Fruit fly (Drosophila melanogaster): ENCODE data around the gene Alms1a.

Alms1a gene

dm6 chrX:4660642-4661252 is 24.9 kb upstream of the Alms1a start:
- no peak for TF ChIP-seq Dll (optimal IDR thresholded peaks at IDR 0.05)
- no peak for TF ChIP-seq EcR (GFP tag; optimal IDR thresholded peaks at IDR 0.05)
- no peak for TF ChIP-seq CG8478 (optimal IDR thresholded peaks at IDR 0.05)
- no peak for TF ChIP-seq pan (optimal IDR thresholded peaks at IDR 0.05)
- no peak for TF ChIP-seq usp (GFP tag; optimal IDR thresholded peaks at IDR 0.05)
- TF ChIP-seq psq (optimal IDR thresholded peaks at IDR 0.05): no peak

- no peak for TF ChIP-seq CG8478 (optimal IDR thresholded peaks at IDR 0.05)
- TF ChIP-seq psq (optimal IDR thresholded peaks at IDR 0.05): no peak
- TF ChIP-seq usp (GFP tag; optimal IDR thresholded peaks at IDR 0.05): no peak
- no peak for TF ChIP-seq Dll (optimal IDR thresholded peaks at IDR 0.05)
- no peak for TF ChIP-seq pan (optimal IDR thresholded peaks at IDR 0.05)
- TF ChIP-seq EcR (GFP tag; optimal IDR thresholded peaks at IDR 0.05): no peak
These were observed 22.1 kb upstream of the Alms1a start for dm6 chrX:4657896-4658295.

dm6 chrX:4654397-4654796 is 18.6 kb upstream of the Alms1a start, which contains the start of gene CG15473:
TSS of gene CG15473 (minus strand) at chrX:4654497.
- TF ChIP-seq psq (optimal IDR thresholded peaks at IDR 0.05) (no peak), usp (GFP tag; optimal IDR thresholded peaks at IDR 0.05) (no peak), Dll (optimal IDR thresholded peaks at IDR 0.05) (no peak), EcR (GFP tag; optimal IDR thresholded peaks at IDR 0.05) (no peak), pan (optimal IDR thresholded peaks at IDR 0.05) (no peak), CG8478 (optimal IDR thresholded peaks at IDR 0.05) (no peak)

- no peak for TF ChIP-seq Dll (optimal IDR thresholded peaks at IDR 0.05)
- TF ChIP-seq pan (optimal IDR thresholded peaks at IDR 0.05): no peak
- TF ChIP-seq EcR (GFP tag; optimal IDR thresholded peaks at IDR 0.05): no peak
- TF ChIP-seq usp (GFP tag; optimal IDR thresholded peaks at IDR 0.05): no peak
- no peak for TF ChIP-seq psq (optimal IDR thresholded peaks at IDR 0.05)
- TF ChIP-seq CG8478 (optimal IDR thresholded peaks at IDR 0.05): no peak
These were observed 13.9 kb upstream of the Alms1a start, which contains the start of the genes Cbp80 and Torsin for dm6 chrX:4649751-4650150. TSS of gene Cbp80 (plus strand) at chrX:4650015. TSS of gene Torsin (minus strand) at chrX:4650032.

dm6 chrX:4647316-4648046 is 11.7 kb upstream of the Alms1a start, which contains the start of the genes HLH4C and mRpL30:
TSS of gene HLH4C (minus strand) at chrX:4647414.
TSS of gene mRpL30 (plus strand) at chrX:4647871.
- TF ChIP-seq CG8478 (optimal IDR thresholded peaks at IDR 0.05) (no peak), Dll (optimal IDR thresholded peaks at IDR 0.05) (no peak), psq (optimal IDR thresholded peaks at IDR 0.05) (no peak), pan (optimal IDR thresholded peaks at IDR 0.05) (no peak)

dm6 chrX:4644768-4645167 is 9.0 kb upstream of the Alms1a start, which contains the start of gene CG3062:
TSS of gene CG3062 (minus strand) at chrX:4644868.
- TF ChIP-seq CG8478 (optimal IDR thresholded peaks at IDR 0.05) (no peak), EcR (GFP tag; optimal IDR thresholded peaks at IDR 0.05) (no peak)

dm6 chrX:4643887-4644286 is 8.1 kb upstream of the Alms1a start, which contains the start of gene CG3081:
TSS of gene CG3081 (minus strand) at chrX:4643987.
- no peak for TF ChIP-seq CG8478 (optimal IDR thresholded peaks at IDR 0.05)
- no peak for TF ChIP-seq Dll (optimal IDR thresholded peaks at IDR 0.05)
- no peak for TF ChIP-seq pan (optimal IDR thresholded peaks at IDR 0.05)
- TF ChIP-seq usp (GFP tag; optimal IDR thresholded peaks at IDR 0.05): no peak
- TF ChIP-seq psq (optimal IDR thresholded peaks at IDR 0.05): no peak
- no peak for TF ChIP-seq EcR (GFP tag; optimal IDR thresholded peaks at IDR 0.05)

dm6 chrX:4630836-4631235 is 5.0 kb downstream of the Alms1a start, which contains the start of gene Alms1b:
TSS of gene Alms1b (minus strand) at chrX:4630936.
- TF ChIP-seq psq (optimal IDR thresholded peaks at IDR 0.05): no peak
- TF ChIP-seq usp (GFP tag; optimal IDR thresholded peaks at IDR 0.05): no peak
- no peak for TF ChIP-seq CG8478 (optimal IDR thresholded peaks at IDR 0.05)
- TF ChIP-seq Dll (optimal IDR thresholded peaks at IDR 0.05): no peak
- TF ChIP-seq EcR (GFP tag; optimal IDR thresholded peaks at IDR 0.05): no peak

- no peak for TF ChIP-seq pan (optimal IDR thresholded peaks at IDR 0.05)
- TF ChIP-seq EcR (GFP tag; optimal IDR thresholded peaks at IDR 0.05): no peak
- TF ChIP-seq usp (GFP tag; optimal IDR thresholded peaks at IDR 0.05): no peak
- no peak for TF ChIP-seq psq (optimal IDR thresholded peaks at IDR 0.05)
- no peak for TF ChIP-seq Dll (optimal IDR thresholded peaks at IDR 0.05)
- TF ChIP-seq CG8478 (optimal IDR thresholded peaks at IDR 0.05): no peak
These were observed 8.6 kb downstream of the Alms1a start for dm6 chrX:4627160-4627559.

dm6 chrX:4618869-4619268 is 16.9 kb downstream of the Alms1a start:
- no peak for TF ChIP-seq pan (optimal IDR thresholded peaks at IDR 0.05)
- TF ChIP-seq EcR (GFP tag; optimal IDR thresholded peaks at IDR 0.05): no peak
- no peak for TF ChIP-seq Dll (optimal IDR thresholded peaks at IDR 0.05)
- TF ChIP-seq CG8478 (optimal IDR thresholded peaks at IDR 0.05): no peak
- no peak for TF ChIP-seq psq (optimal IDR thresholded peaks at IDR 0.05)
- TF ChIP-seq usp (GFP tag; optimal IDR thresholded peaks at IDR 0.05): no peak

- TF ChIP-seq Dll (optimal IDR thresholded peaks at IDR 0.05): peak; percentile 87
- no peak for TF ChIP-seq pan (optimal IDR thresholded peaks at IDR 0.05)
- TF ChIP-seq usp (GFP tag; optimal IDR thresholded peaks at IDR 0.05): no peak
- TF ChIP-seq CG8478 (optimal IDR thresholded peaks at IDR 0.05): no peak
- TF ChIP-seq psq (optimal IDR thresholded peaks at IDR 0.05): no peak
- no peak for TF ChIP-seq EcR (GFP tag; optimal IDR thresholded peaks at IDR 0.05)
These were observed 18.7 kb downstream of the Alms1a start, which contains the start of gene peb for dm6 chrX:4616865-4617669. TSS of gene peb (plus strand) at chrX:4617564.
